Fruit fly (Drosophila melanogaster) whole organism, embryonic: ENCODE results near the gene CG43290.
A peak's percentile ranks its signal among the peaks of the same experiment; 100 is the strongest.

Experiments used
- CG10321 ChIP-seq: fragments of 200-800 bp; sonication (Bioruptor generic); IDR thresholded peaks from 2 replicates; pipeline ENCODE4 v1.3.6; 2022; ENCODE audit warnings: missing biosample characterization, missing genetic modification characterization
- CG12299 ChIP-seq: fragments of 200-800 bp; sonication (Bioruptor generic); optimal IDR thresholded peaks from 2 replicates; lab custom pipeline; 2018; ENCODE audit warnings: missing biosample characterization, mild to moderate bottlenecking, missing genetic modification characterization
- CG12391 ChIP-seq: fragments of 200-800 bp; sonication (Bioruptor generic); optimal IDR thresholded peaks from 3 replicates; lab custom pipeline; 2018; ENCODE audit warnings: missing biosample characterization, mild to moderate bottlenecking, missing genetic modification characterization, moderate library complexity
- CG13287 ChIP-seq: fragments of 200-800 bp; sonication (Bioruptor generic); IDR thresholded peaks from 2 replicates; pipeline ENCODE4 v1.3.6; 2022; ENCODE audit warnings: missing biosample characterization, missing genetic modification characterization; ENCODE audit not compliant: partially characterized antibody
- CG13296 ChIP-seq: fragments of 200-800 bp; sonication (Bioruptor generic); optimal IDR thresholded peaks from 3 replicates; lab custom pipeline; 2018; ENCODE audit warnings: missing biosample characterization, mild to moderate bottlenecking, missing genetic modification characterization
- CG17612 ChIP-seq: fragments of 200-800 bp; sonication (Bioruptor generic); IDR thresholded peaks from 2 replicates; pipeline ENCODE4 v1.3.6; 2022; ENCODE audit warnings: missing biosample characterization, missing genetic modification characterization
- CG1832 ChIP-seq: fragments of 200-800 bp; sonication (Bioruptor generic); optimal IDR thresholded peaks from 2 replicates; lab custom pipeline; 2017; ENCODE audit warnings: missing biosample characterization, mild to moderate bottlenecking, missing genetic modification characterization, inconsistent platforms
- CG3163 ChIP-seq: fragments of 200-800 bp; sonication (Bioruptor generic); optimal IDR thresholded peaks from 3 replicates; lab custom pipeline; 2016; ENCODE audit warnings: missing biosample characterization, missing genetic modification characterization
- CG7556 ChIP-seq: fragments of 200-800 bp; sonication (Bioruptor generic); optimal IDR thresholded peaks from 2 replicates; lab custom pipeline; 2017; ENCODE audit warnings: missing biosample characterization, mild to moderate bottlenecking, missing genetic modification characterization
- CG8388 ChIP-seq: fragments of 200-800 bp; sonication (Bioruptor generic); optimal IDR thresholded peaks from 2 replicates; lab custom pipeline; 2019; ENCODE audit warnings: missing biosample characterization, mild to moderate bottlenecking, missing genetic modification characterization, moderate library complexity
- CG8478 ChIP-seq: fragments of >200 bp; optimal IDR thresholded peaks from 2 replicates; lab custom pipeline; 2018
- CG9932 ChIP-seq: fragments of 200-800 bp; sonication (Bioruptor generic); IDR thresholded peaks from 2 replicates; pipeline ENCODE4 v1.3.6; 2022; ENCODE audit warnings: missing biosample characterization, missing genetic modification characterization
- D19B ChIP-seq: fragments of 200-800 bp; sonication (Bioruptor generic); optimal IDR thresholded peaks from 2 replicates; lab custom pipeline; 2017; ENCODE audit warnings: missing biosample characterization, mild to moderate bottlenecking, missing genetic modification characterization
- Deaf1 ChIP-seq: fragments of 200-800 bp; optimal IDR thresholded peaks from 3 replicates; lab custom pipeline; 2019; ENCODE audit warnings: missing biosample characterization, mild to moderate bottlenecking, missing genetic modification characterization, moderate library complexity
- Doc2 ChIP-seq: fragments of 200-800 bp; sonication (Bioruptor generic); IDR thresholded peaks from 2 replicates; pipeline ENCODE4 v1.3.6; 2022; ENCODE audit warnings: missing biosample characterization, missing genetic modification characterization
- Drgx ChIP-seq: fragments of 200-800 bp; sonication (Bioruptor generic); IDR thresholded peaks from 2 replicates; pipeline ENCODE4 v1.3.6; 2022; ENCODE audit warnings: missing biosample characterization, missing genetic modification characterization
- HLH54F ChIP-seq: fragments of 200-800 bp; sonication (Bioruptor generic); optimal IDR thresholded peaks from 3 replicates; lab custom pipeline; 2016; ENCODE audit warnings: missing biosample characterization, missing genetic modification characterization
- Nf-YA ChIP-seq: fragments of 200-800 bp; sonication (Bioruptor generic); IDR thresholded peaks from 2 replicates; pipeline ENCODE4 v1.3.6; 2022; ENCODE audit warnings: missing biosample characterization, missing genetic modification characterization
- Nf-YB ChIP-seq: fragments of 200-800 bp; sonication (Bioruptor generic); optimal IDR thresholded peaks from 3 replicates; lab custom pipeline; 2019; ENCODE audit warnings: missing biosample characterization, mild to moderate bottlenecking, missing genetic modification characterization, moderate library complexity
- Nf-YC ChIP-seq: fragments of 200-800 bp; optimal IDR thresholded peaks from 3 replicates; lab custom pipeline; 2019; ENCODE audit warnings: missing biosample characterization, mild to moderate bottlenecking, missing genetic modification characterization, moderate library complexity
- Oaz ChIP-seq: fragments of 200-800 bp; sonication (Bioruptor generic); IDR thresholded peaks from 2 replicates; pipeline ENCODE4 v1.3.6; 2022; ENCODE audit warnings: missing biosample characterization, missing genetic modification characterization
- Trl ChIP-seq, 3 experiments: fragments of >200 bp in 2 of 3; fragments of 200-800 bp in 1 of 3; sonication (Bioruptor generic) in 1 of 3; optimal IDR thresholded peaks; 2 replicates in 1 of 3; 3 replicates in 2 of 3; lab custom pipeline; 2016 to 2017; ENCODE audit warnings: missing biosample characterization in 1 of 3, missing genetic modification characterization in 1 of 3
- amos ChIP-seq: fragments of 200-800 bp; sonication (Bioruptor generic); IDR thresholded peaks from 2 replicates; pipeline ENCODE4 v1.3.6; 2022; ENCODE audit warnings: missing biosample characterization, missing genetic modification characterization; ENCODE audit not compliant: partially characterized antibody
- az2 ChIP-seq: fragments of 200-800 bp; sonication (Bioruptor generic); optimal IDR thresholded peaks from 3 replicates; lab custom pipeline; 2016; ENCODE audit warnings: missing biosample characterization, missing genetic modification characterization
- chinmo ChIP-seq: fragments of 200-800 bp; sonication (Bioruptor generic); IDR thresholded peaks from 4 replicates; pipeline ENCODE4 v1.3.6; 2022; ENCODE audit warnings: missing biosample characterization, missing genetic modification characterization; ENCODE audit not compliant: partially characterized antibody
- dm ChIP-seq: fragments of 200-800 bp; sonication (Bioruptor generic); optimal IDR thresholded peaks from 3 replicates; lab custom pipeline; 2016; ENCODE audit warnings: missing biosample characterization, missing genetic modification characterization
- ewg ChIP-seq: fragments of 200-800 bp; sonication (Bioruptor generic); optimal IDR thresholded peaks from 3 replicates; lab custom pipeline; 2017; ENCODE audit warnings: mild to moderate bottlenecking, missing biosample characterization, missing genetic modification reagents, missing genetic modification characterization
- hbn ChIP-seq: fragments of 200-800 bp; sonication (Bioruptor generic); IDR thresholded peaks from 2 replicates; pipeline ENCODE4 v1.3.6; 2022; ENCODE audit warnings: missing biosample characterization, missing genetic modification characterization; ENCODE audit not compliant: partially characterized antibody
- mld ChIP-seq: fragments of 200-800 bp; sonication (Bioruptor generic); IDR thresholded peaks from 3 replicates; pipeline ENCODE4 v1.3.6; 2022; ENCODE audit warnings: missing biosample characterization, missing genetic modification characterization; ENCODE audit not compliant: partially characterized antibody
- nom ChIP-seq: fragments of 200-800 bp; sonication (Bioruptor generic); optimal IDR thresholded peaks from 2 replicates; lab custom pipeline; 2017; ENCODE audit warnings: missing biosample characterization, missing genetic modification characterization, mild to moderate bottlenecking, moderate library complexity, missing genetic modification reagents
- p53 ChIP-seq: fragments of 200-800 bp; sonication (Bioruptor generic); optimal IDR thresholded peaks from 2 replicates; lab custom pipeline; 2016; ENCODE audit warnings: missing biosample characterization, missing genetic modification characterization
- row ChIP-seq: fragments of 200-800 bp; sonication (Bioruptor generic); IDR thresholded peaks from 3 replicates; pipeline ENCODE4 v1.3.6; 2022; ENCODE audit warnings: missing biosample characterization, missing genetic modification characterization
- sna ChIP-seq: fragments of 200-800 bp; sonication (Bioruptor generic); IDR thresholded peaks from 2 replicates; pipeline ENCODE4 v1.3.6; 2022; ENCODE audit warnings: missing biosample characterization, missing genetic modification characterization; ENCODE audit not compliant: partially characterized antibody
- sqz ChIP-seq: fragments of 200-800 bp; sonication (Bioruptor generic); optimal IDR thresholded peaks from 3 replicates; lab custom pipeline; 2018; ENCODE audit warnings: missing biosample characterization, mild to moderate bottlenecking, missing genetic modification characterization
- wor ChIP-seq: fragments of 200-800 bp; sonication (Bioruptor generic); IDR thresholded peaks from 2 replicates; pipeline ENCODE4 v1.3.6; 2022; ENCODE audit warnings: missing biosample characterization, missing genetic modification characterization
- yki ChIP-seq: fragments of >200 bp; optimal IDR thresholded peaks from 3 replicates; lab custom pipeline; 2018
- z ChIP-seq: fragments of 200-800 bp; sonication (Bioruptor generic); IDR thresholded peaks from 3 replicates; pipeline ENCODE4 v1.3.6; 2022; ENCODE audit warnings: missing biosample characterization, missing genetic modification characterization

Gene CG43290

dm6 chr3R:7310576-7310975, 38.8 kb downstream of the CG43290 start:
- peak; percentile 86 for TF ChIP-seq Nf-YC (tag; lab: Kevin White, UChicago)
- peak; percentile 62 to 73 for TF ChIP-seq Trl (optimal IDR thresholded peaks at IDR 0.05; lab: Kevin White, UChicago)
- no peak for TF ChIP-seq Trl (GFP tag; optimal IDR thresholded peaks at IDR 0.05; lab: Kevin White, UChicago)
- TF ChIP-seq Nf-YA (GFP tag; lab: Robert Waterston, UW) = 0 out of 2 replicates have a peak, but pooled peaks have one; percentile 8
- TF ChIP-seq HLH54F (GFP tag; lab: Kevin White, UChicago) = no peak
- TF ChIP-seq sqz (GFP tag; lab: Kevin White, UChicago) = peak; percentile 51
- no peak for TF ChIP-seq CG17612 (GFP tag; lab: Robert Waterston, UW)
- TF ChIP-seq yki (lab: Kevin White, UChicago) = no peak
- peak; percentile 94 for TF ChIP-seq CG3163 (GFP tag; lab: Kevin White, UChicago)
- peak; percentile 89 for TF ChIP-seq Nf-YB (GFP tag; lab: Kevin White, UChicago)
- TF ChIP-seq Drgx (GFP tag; lab: Robert Waterston, UW) = 0 out of 2 replicates have a peak, but pooled peaks have one; percentile 10
- TF ChIP-seq mld = no peak
- no peak for TF ChIP-seq CG13296 (GFP tag; lab: Kevin White, UChicago)
- no peak for TF ChIP-seq row
- TF ChIP-seq sna (GFP tag; lab: Robert Waterston, UW) = 0 out of 2 replicates have a peak, but pooled peaks have one; percentile 20
- TF ChIP-seq wor (GFP tag; lab: Robert Waterston, UW) = no peak
- TF ChIP-seq z (GFP tag; lab: Robert Waterston, UW) = peak; percentile 93
- no peak for TF ChIP-seq CG7556 (GFP tag; lab: Kevin White, UChicago)
- peak; percentile 43 for TF ChIP-seq CG1832
- TF ChIP-seq CG10321 (GFP tag; lab: Robert Waterston, UW) = peak; percentile 63; the same call in 1 of the 2 replicates

DNA sequence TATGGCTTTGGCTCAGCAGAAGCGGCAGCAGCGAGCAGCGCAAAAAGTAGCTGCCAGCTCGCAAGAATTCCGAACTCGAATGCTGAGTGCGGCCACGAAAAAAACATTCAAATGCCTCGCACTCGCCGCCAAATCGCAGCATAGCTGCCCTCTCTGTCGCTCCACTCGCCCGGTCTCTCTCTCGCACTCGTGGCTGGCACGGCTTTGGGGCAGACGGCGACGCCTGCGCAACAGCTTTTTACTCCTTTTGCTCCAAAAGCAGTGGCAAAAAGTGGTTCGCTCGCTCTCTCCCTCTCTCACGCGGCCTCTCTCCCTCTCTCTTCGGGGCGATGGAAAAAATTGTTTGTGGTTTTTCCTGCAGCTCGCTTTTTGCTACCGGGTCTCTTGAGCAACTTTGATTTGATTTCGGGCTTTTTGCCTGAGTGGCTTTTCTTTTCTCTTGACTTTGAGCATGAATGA, 39.7 kb downstream of the CG43290 start, which contains the start of gene rn:
TSS of gene rn (minus strand) at position 51 of the 459 bp plus-strand sequence.
- 0 out of 4 replicates have a peak, but pooled peaks have one; percentile 36 for TF ChIP-seq chinmo (GFP tag; lab: Robert Waterston, UW)
- TF ChIP-seq CG8388 (GFP tag; lab: Kevin White, UChicago) = no peak
- peak; percentile 94 for TF ChIP-seq Nf-YC (tag; lab: Kevin White, UChicago)
- TF ChIP-seq ewg (GFP tag; lab: Kevin White, UChicago) = peak; percentile 92
- peak; percentile 89 for TF ChIP-seq Nf-YB (GFP tag; lab: Kevin White, UChicago)
- TF ChIP-seq amos (GFP tag; lab: Robert Waterston, UW) = no peak
- TF ChIP-seq Deaf1 (tag; lab: Kevin White, UChicago) = peak; percentile 32
- peak; percentile 63 for TF ChIP-seq CG1832
- TF ChIP-seq CG10321 (GFP tag; lab: Robert Waterston, UW) = peak; percentile 75
- 0 out of 2 replicates have a peak, but pooled peaks have one; percentile 16 for TF ChIP-seq CG9932 (GFP tag; lab: Robert Waterston, UW)
- TF ChIP-seq nom (GFP tag; lab: Kevin White, UChicago) = peak; percentile 51
- TF ChIP-seq Trl (optimal IDR thresholded peaks at IDR 0.05; lab: Kevin White, UChicago) = peak; percentile 77 to 79
- TF ChIP-seq Trl (GFP tag; optimal IDR thresholded peaks at IDR 0.05; lab: Kevin White, UChicago) = no peak
- TF ChIP-seq hbn (GFP tag; lab: Robert Waterston, UW) = no peak
- TF ChIP-seq Oaz (GFP tag; lab: Robert Waterston, UW) = no peak
- peak; percentile 92 for TF ChIP-seq z (GFP tag; lab: Robert Waterston, UW)
- no peak for TF ChIP-seq az2 (GFP tag; lab: Kevin White, UChicago)
- TF ChIP-seq CG8478 = peak; percentile 37
- peak; percentile 75 for TF ChIP-seq CG3163 (GFP tag; lab: Kevin White, UChicago)
- TF ChIP-seq Doc2 (GFP tag; lab: Robert Waterston, UW) = no peak
- TF ChIP-seq CG12299 = no peak
- TF ChIP-seq sqz (GFP tag; lab: Kevin White, UChicago) = peak; percentile 20
- no peak for TF ChIP-seq dm (GFP tag; lab: Kevin White, UChicago)
- no peak for TF ChIP-seq D19B (GFP tag; lab: Kevin White, UChicago)
- TF ChIP-seq CG12391 (tag; lab: Kevin White, UChicago) = no peak
- peak; percentile 21; the same call in 1 of the 2 replicates for TF ChIP-seq CG13287 (GFP tag; lab: Robert Waterston, UW)
- TF ChIP-seq Drgx (GFP tag; lab: Robert Waterston, UW) = 0 out of 2 replicates have a peak, but pooled peaks have one; percentile 43
- no peak for TF ChIP-seq p53
